Fruit fly (Drosophila melanogaster) whole organism: Measurements from ENCODE around the gene CG1440.

Experiments
- Dll ChIP-seq: fragments of >200 bp; optimal IDR thresholded peaks from 2 replicates; lab custom pipeline; 2017
- EcR ChIP-seq, 2 experiments: fragments of >200 bp; optimal IDR thresholded peaks; 2 replicates each; lab custom pipeline; 2017; ENCODE audit warnings: missing biosample characterization in 2 of 2, missing genetic modification characterization in 2 of 2, missing genetic modification reagents in 2 of 2
- pan ChIP-seq: fragments of >200 bp; optimal IDR thresholded peaks from 2 replicates; lab custom pipeline; 2017
- usp ChIP-seq: fragments of >200 bp; optimal IDR thresholded peaks from 2 replicates; lab custom pipeline; 2017; ENCODE audit warnings: missing biosample characterization, missing genetic modification characterization, mixed read lengths

dm6 chrX:8444279-8444678 lies 7.4 kb downstream of the CG1440 start:
- no peak for TF ChIP-seq pan (lab: Kevin White, UChicago)
- TF ChIP-seq EcR (GFP tag; optimal IDR thresholded peaks at IDR 0.05; lab: Kevin White, UChicago) = no peak
- no peak for TF ChIP-seq usp (GFP tag; lab: Kevin White, UChicago)
- TF ChIP-seq Dll (lab: Kevin White, UChicago) = no peak
